Worm (Caenorhabditis elegans) whole organism, midembryonic: Measurements from ENCODE around the gene lbp-3.

Experiments used
- klf-2 ChIP-seq: fragments of 200-800 bp; sonication (Bioruptor generic); conservative IDR thresholded peaks from 2 replicates; pipeline ENCODE4 v1.3.6; 2022; ENCODE audit warnings: missing genetic modification reagents, missing genetic modification characterization, missing compliant biosample characterization
- ztf-23 ChIP-seq: fragments of 200-800 bp; sonication (Bioruptor generic); IDR thresholded peaks from 2 replicates; pipeline ENCODE4 v1.3.6; 2022; ENCODE audit warnings: missing genetic modification reagents, missing genetic modification characterization, missing compliant biosample characterization

DNA sequence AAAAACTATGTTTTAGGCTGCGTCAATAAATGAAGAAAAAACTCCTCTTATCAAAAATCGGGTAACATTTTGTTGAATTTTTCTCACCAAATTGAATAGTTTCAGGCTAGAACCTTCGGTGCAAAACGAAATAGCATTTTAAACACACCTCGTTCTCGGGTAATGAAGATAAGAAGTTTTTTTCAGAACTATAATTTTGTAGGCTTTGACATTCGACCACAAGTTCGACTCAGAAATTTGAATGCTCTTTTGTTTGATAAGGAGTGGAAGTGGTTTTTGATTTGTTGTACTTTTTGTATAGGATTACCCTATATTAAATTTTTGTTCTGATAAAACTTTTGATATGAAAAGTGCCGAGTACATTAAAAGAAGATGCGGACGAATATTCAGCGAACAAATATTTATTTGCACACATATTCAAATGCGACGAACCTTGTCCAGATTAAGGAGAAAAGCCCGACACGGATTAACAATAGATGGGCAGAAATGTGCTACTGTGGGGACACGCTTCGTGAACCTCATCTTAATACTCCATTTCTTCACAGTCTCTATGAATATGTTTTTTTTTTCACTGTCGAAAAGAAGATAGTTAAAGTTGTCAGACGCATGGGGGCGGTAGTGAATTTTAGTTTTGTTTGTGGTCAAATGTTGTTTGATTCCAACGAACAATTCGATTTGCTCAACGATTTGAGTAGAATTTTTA is 49.6 kb downstream of the lbp-3 start:
- TF ChIP-seq klf-2 (GFP tag; lab: Robert Waterston, UW) (no peak), ztf-23 (GFP tag; lab: Robert Waterston, UW) (no peak)
